Fruit fly (Drosophila melanogaster) whole organism, prepupa: ENCODE measurements around the gene CG10674.

Experiments used
- Blimp-1 ChIP-seq: fragments of 200-800 bp; sonication (Bioruptor generic); optimal IDR thresholded peaks from 3 replicates; lab custom pipeline; 2017; ENCODE audit warnings: missing biosample characterization, missing genetic modification characterization, mild to moderate bottlenecking, moderate library complexity, missing genetic modification reagents
- CG10631 ChIP-seq: fragments of 200-800 bp; sonication (Bioruptor generic); optimal IDR thresholded peaks from 2 replicates; lab custom pipeline; 2016; ENCODE audit warnings: missing biosample characterization, missing genetic modification characterization
- CG10669 ChIP-seq: fragments of 200-800 bp; sonication (Bioruptor generic); optimal IDR thresholded peaks from 3 replicates; lab custom pipeline; 2018; ENCODE audit warnings: missing biosample characterization, mild to moderate bottlenecking, missing genetic modification characterization, moderate library complexity
- CG11762 ChIP-seq: fragments of 200-800 bp; sonication (Bioruptor generic); optimal IDR thresholded peaks from 3 replicates; lab custom pipeline; 2016; ENCODE audit warnings: missing biosample characterization, missing genetic modification characterization; ENCODE audit not compliant: insufficient read depth
- CG11902 ChIP-seq: fragments of 200-800 bp; sonication (Bioruptor generic); optimal IDR thresholded peaks from 3 replicates; lab custom pipeline; 2016; ENCODE audit warnings: missing biosample characterization, missing genetic modification characterization
- CG15336 ChIP-seq: fragments of 200-800 bp; sonication (Bioruptor generic); IDR thresholded peaks from 2 replicates; pipeline ENCODE4 v1.3.6; 2022; ENCODE audit warnings: missing biosample characterization, missing genetic modification characterization
- CG16779 ChIP-seq: fragments of 200-800 bp; sonication (Bioruptor generic); optimal IDR thresholded peaks from 3 replicates; lab custom pipeline; 2017; ENCODE audit warnings: missing biosample characterization, mild to moderate bottlenecking, missing genetic modification characterization
- CG3032 ChIP-seq: fragments of 200-800 bp; optimal IDR thresholded peaks from 2 replicates; lab custom pipeline; 2019; ENCODE audit warnings: missing biosample characterization, mild to moderate bottlenecking, missing genetic modification characterization, moderate library complexity
- CG31627 ChIP-seq: fragments of 200-800 bp; sonication (Bioruptor generic); optimal IDR thresholded peaks from 3 replicates; lab custom pipeline; 2016; ENCODE audit warnings: missing biosample characterization, missing genetic modification characterization
- CG32006 ChIP-seq: fragments of 200-800 bp; sonication (Bioruptor generic); optimal IDR thresholded peaks from 3 replicates; lab custom pipeline; 2017; ENCODE audit warnings: missing biosample characterization, mild to moderate bottlenecking, missing genetic modification characterization
- CG34406 ChIP-seq: fragments of 200-800 bp; sonication (Bioruptor generic); optimal IDR thresholded peaks from 3 replicates; lab custom pipeline; 2016; ENCODE audit warnings: missing biosample characterization, missing genetic modification characterization
- CG3919 ChIP-seq: fragments of 200-800 bp; sonication (Bioruptor generic); optimal IDR thresholded peaks from 3 replicates; lab custom pipeline; 2016; ENCODE audit warnings: missing biosample characterization, missing genetic modification characterization
- CG6163 ChIP-seq: fragments of 200-800 bp; sonication (Bioruptor generic); IDR thresholded peaks from 3 replicates; pipeline ENCODE4 v1.3.6; 2022; ENCODE audit warnings: missing biosample characterization, missing genetic modification characterization
- CG6792 ChIP-seq: fragments of 200-800 bp; sonication (Bioruptor generic); optimal IDR thresholded peaks from 3 replicates; lab custom pipeline; 2016; ENCODE audit warnings: missing biosample characterization, missing genetic modification characterization
- CG6854 ChIP-seq: fragments of 200-800 bp; sonication (Bioruptor generic); optimal IDR thresholded peaks from 2 replicates; lab custom pipeline; 2017; ENCODE audit warnings: missing biosample characterization, mild to moderate bottlenecking, missing genetic modification characterization
- CG8119 ChIP-seq: fragments of 200-800 bp; sonication (Bioruptor generic); IDR thresholded peaks from 3 replicates; pipeline ENCODE4 v1.3.6; 2022; ENCODE audit warnings: missing biosample characterization, missing genetic modification characterization
- CG8319 ChIP-seq: fragments of 200-800 bp; sonication (Bioruptor generic); optimal IDR thresholded peaks from 3 replicates; lab custom pipeline; 2016; ENCODE audit warnings: missing biosample characterization, missing genetic modification characterization
- CG8632 ChIP-seq: fragments of 200-800 bp; sonication (Bioruptor generic); optimal IDR thresholded peaks from 3 replicates; lab custom pipeline; 2016; ENCODE audit warnings: missing biosample characterization, missing genetic modification characterization
- CG9139 ChIP-seq: fragments of 200-800 bp; sonication (Bioruptor generic); optimal IDR thresholded peaks from 3 replicates; lab custom pipeline; 2017; ENCODE audit warnings: missing biosample characterization, mild to moderate bottlenecking, missing genetic modification characterization
- Ets21C ChIP-seq: fragments of 200-800 bp; sonication (Bioruptor generic); optimal IDR thresholded peaks from 3 replicates; lab custom pipeline; 2016; ENCODE audit warnings: missing biosample characterization, missing genetic modification characterization
- Ets96B ChIP-seq: fragments of 200-800 bp; optimal IDR thresholded peaks from 2 replicates; lab custom pipeline; 2019; ENCODE audit warnings: missing biosample characterization, mild to moderate bottlenecking, missing genetic modification characterization, moderate library complexity
- Gug ChIP-seq: fragments of 200-800 bp; sonication (Bioruptor generic); IDR thresholded peaks from 2 replicates; pipeline ENCODE4 v1.3.6; 2022; ENCODE audit warnings: missing biosample characterization, missing genetic modification characterization
- Hr38 ChIP-seq: sonication (Bioruptor generic); optimal IDR thresholded peaks from 2 replicates; lab custom pipeline; 2016; ENCODE audit warnings: missing biosample characterization, missing genetic modification characterization
- Met ChIP-seq: fragments of 200-800 bp; sonication (Bioruptor generic); optimal IDR thresholded peaks from 3 replicates; lab custom pipeline; 2016; ENCODE audit warnings: missing biosample characterization, missing genetic modification characterization
- OdsH ChIP-seq: fragments of 200-800 bp; sonication (Bioruptor generic); optimal IDR thresholded peaks from 3 replicates; lab custom pipeline; 2016; ENCODE audit warnings: missing biosample characterization, missing genetic modification characterization
- achi ChIP-seq: fragments of 200-800 bp; sonication (Bioruptor generic); optimal IDR thresholded peaks from 3 replicates; lab custom pipeline; 2016; ENCODE audit warnings: missing biosample characterization, missing genetic modification characterization
- acj6 ChIP-seq: fragments of 200-800 bp; sonication (Bioruptor generic); optimal IDR thresholded peaks from 3 replicates; lab custom pipeline; 2016; ENCODE audit warnings: missing biosample characterization, missing genetic modification characterization
- cyc ChIP-seq: fragments of 200-800 bp; sonication (Bioruptor generic); optimal IDR thresholded peaks from 3 replicates; lab custom pipeline; 2016; ENCODE audit warnings: missing biosample characterization, missing genetic modification characterization
- dac ChIP-seq: fragments of 200-800 bp; sonication (Bioruptor generic); optimal IDR thresholded peaks from 2 replicates; lab custom pipeline; 2017; ENCODE audit warnings: missing biosample characterization, mild to moderate bottlenecking, missing genetic modification characterization
- dsx ChIP-seq: fragments of 200-800 bp; optimal IDR thresholded peaks from 3 replicates; lab custom pipeline; 2019; ENCODE audit warnings: missing biosample characterization, mild to moderate bottlenecking, missing genetic modification characterization, moderate library complexity; ENCODE audit not compliant: poor library complexity, severe bottlenecking
- eg ChIP-seq: fragments of 200-800 bp; sonication (Bioruptor generic); IDR thresholded peaks from 3 replicates; pipeline ENCODE4 v1.3.6; 2022; ENCODE audit warnings: missing biosample characterization, missing genetic modification characterization
- esn ChIP-seq: fragments of 200-800 bp; sonication (Bioruptor generic); optimal IDR thresholded peaks from 2 replicates; lab custom pipeline; 2016; ENCODE audit warnings: missing biosample characterization, mild to moderate bottlenecking, missing genetic modification characterization, moderate library complexity
- fd59A ChIP-seq: fragments of 200-800 bp; sonication (Bioruptor generic); optimal IDR thresholded peaks from 2 replicates; lab custom pipeline; 2017; ENCODE audit warnings: missing biosample characterization, mild to moderate bottlenecking, missing genetic modification characterization, missing genetic modification reagents
- fd85E ChIP-seq: fragments of 200-800 bp; sonication (Bioruptor generic); optimal IDR thresholded peaks from 3 replicates; lab custom pipeline; 2016; ENCODE audit warnings: missing biosample characterization, missing genetic modification characterization
- fkh ChIP-seq: fragments of 200-800 bp; sonication (Bioruptor generic); optimal IDR thresholded peaks from 3 replicates; lab custom pipeline; 2017; ENCODE audit warnings: missing biosample characterization, mild to moderate bottlenecking, missing genetic modification characterization, moderate library complexity
- net ChIP-seq: fragments of 200-800 bp; sonication (Bioruptor generic); optimal IDR thresholded peaks from 3 replicates; lab custom pipeline; 2016; ENCODE audit warnings: missing biosample characterization, missing genetic modification characterization
- pdm3 ChIP-seq: fragments of 200-800 bp; sonication (Bioruptor generic); optimal IDR thresholded peaks from 3 replicates; lab custom pipeline; 2016; ENCODE audit warnings: missing biosample characterization, missing genetic modification characterization
- spab ChIP-seq: fragments of 200-800 bp; sonication (Bioruptor generic); optimal IDR thresholded peaks from 2 replicates; lab custom pipeline; 2017; ENCODE audit warnings: missing biosample characterization, mild to moderate bottlenecking, missing genetic modification characterization, missing genetic modification reagents
- ss ChIP-seq, 2 experiments: fragments of 200-800 bp; sonication (Bioruptor generic); optimal IDR thresholded peaks; 2 replicates in 1 of 2; 3 replicates in 1 of 2; lab custom pipeline; 2017 to 2018; ENCODE audit warnings: mild to moderate bottlenecking in 2 of 2, missing biosample characterization in 2 of 2, missing genetic modification characterization in 2 of 2, moderate library complexity in 1 of 2
- topi ChIP-seq: fragments of 200-800 bp; sonication (Bioruptor generic); optimal IDR thresholded peaks from 3 replicates; lab custom pipeline; 2016; ENCODE audit warnings: missing biosample characterization, missing genetic modification characterization
- vri ChIP-seq: fragments of 200-800 bp; sonication (Bioruptor generic); optimal IDR thresholded peaks from 3 replicates; lab custom pipeline; 2016; ENCODE audit warnings: missing biosample characterization, mild to moderate bottlenecking, missing genetic modification characterization

CG10674 gene

dm6 chr3L:5139312-5139711 is 3.2 kb upstream of the CG10674 start, which contains the start of the genes Tcs5 and CHMP2B (continued):
- peak; percentile 100 for TF ChIP-seq eg
- peak; percentile 99 for TF ChIP-seq CG16779 (tag; lab: Kevin White, UChicago)
- TF ChIP-seq achi: peak; percentile 99
- TF ChIP-seq esn: peak; percentile 100
- TF ChIP-seq ss (GFP tag; optimal IDR thresholded peaks at IDR 0.05; lab: Kevin White, UChicago): peak; percentile 82 to 99
- TF ChIP-seq CG8319 (GFP tag; lab: Kevin White, UChicago): peak; percentile 100
- TF ChIP-seq cyc (GFP tag; lab: Kevin White, UChicago): peak; percentile 100
- peak; percentile 100 for TF ChIP-seq pdm3 (GFP tag; lab: Kevin White, UChicago)
- TF ChIP-seq CG6792 (GFP tag; lab: Kevin White, UChicago): peak; percentile 100
- peak; percentile 100 for TF ChIP-seq fd59A (GFP tag; lab: Kevin White, UChicago)
- TF ChIP-seq Ets21C (GFP tag; lab: Kevin White, UChicago): peak; percentile 100
- TF ChIP-seq CG10631: peak; percentile 100
- TF ChIP-seq OdsH (GFP tag; lab: Kevin White, UChicago): peak; percentile 100
- TF ChIP-seq dsx (GFP tag; lab: Kevin White, UChicago): peak; percentile 99
- peak; percentile 100 for TF ChIP-seq net (GFP tag; lab: Kevin White, UChicago)
- peak; percentile 100 for TF ChIP-seq topi
- peak; percentile 97 for TF ChIP-seq fkh
- TF ChIP-seq CG8632: peak; percentile 100
- peak; percentile 99 for TF ChIP-seq CG9139 (GFP tag; lab: Kevin White, UChicago)
- TF ChIP-seq fd85E (GFP tag; lab: Kevin White, UChicago): peak; percentile 98
- TF ChIP-seq CG32006 (GFP tag; lab: Kevin White, UChicago): peak; percentile 100
- TF ChIP-seq CG3919: peak; percentile 100
- peak; percentile 100 for TF ChIP-seq Ets96B (tag; lab: Kevin White, UChicago)
- TF ChIP-seq CG34406 (GFP tag; lab: Kevin White, UChicago): peak; percentile 100
- peak; percentile 99 for TF ChIP-seq CG10669 (GFP tag; lab: Kevin White, UChicago)
- TF ChIP-seq Met: peak; percentile 100
- peak; percentile 99 for TF ChIP-seq CG15336 (GFP tag; lab: Robert Waterston, UW)
- TF ChIP-seq CG8119 (GFP tag; lab: Robert Waterston, UW): peak; percentile 99
- TF ChIP-seq CG11902 (GFP tag; lab: Kevin White, UChicago): peak; percentile 100
- peak; percentile 100 for TF ChIP-seq acj6
- peak; percentile 100 for TF ChIP-seq dac (GFP tag; lab: Kevin White, UChicago)
- peak; percentile 99 for TF ChIP-seq vri (GFP tag; lab: Kevin White, UChicago)
- peak; percentile 100 for TF ChIP-seq CG11762 (GFP tag; lab: Kevin White, UChicago)
- peak; percentile 99 for TF ChIP-seq CG6854
- TF ChIP-seq CG31627 (GFP tag; lab: Kevin White, UChicago): peak; percentile 100
- peak; percentile 99 for TF ChIP-seq Hr38 (GFP tag; lab: Kevin White, UChicago)
- TF ChIP-seq CG6163 (GFP tag; lab: Robert Waterston, UW): peak; percentile 100
- peak; percentile 100 for TF ChIP-seq Gug (GFP tag; lab: Robert Waterston, UW)
- peak; percentile 98 for TF ChIP-seq Blimp-1 (GFP tag; lab: Kevin White, UChicago)
- TF ChIP-seq CG3032 (tag; lab: Kevin White, UChicago): peak; percentile 100
- TF ChIP-seq spab (GFP tag; lab: Kevin White, UChicago): peak; percentile 100
